Worm (Caenorhabditis elegans): ENCODE results near the gene ZK1290.5.

- no peak for TF ChIP-seq klf-2 (GFP tag; conservative IDR thresholded peaks at IDR 0.05)
- no peak for TF ChIP-seq ztf-29 (GFP tag; IDR thresholded peaks at IDR 0.05)
- no peak for TF ChIP-seq ztf-23 (GFP tag; IDR thresholded peaks at IDR 0.05)
- TF ChIP-seq flt-1 (GFP tag; IDR thresholded peaks at IDR 0.05): no peak
- no peak for TF ChIP-seq med-1 (GFP tag; optimal IDR thresholded peaks at IDR 0.05; ENCODE audit: insufficient read depth)
- TF ChIP-seq cog-1 (tag; optimal IDR thresholded peaks at IDR 0.05): no peak
- TF ChIP-seq ref-1 (GFP tag; conservative IDR thresholded peaks at IDR 0.05): no peak
- TF ChIP-seq T22C8.4 (GFP tag; IDR thresholded peaks at IDR 0.05): no peak
- no peak for TF ChIP-seq tab-1 (GFP tag; IDR thresholded peaks at IDR 0.05)
Measured at ce11 chrII:7528210-7528609, 1.2 kb upstream of the ZK1290.5 start.

Measured in whole organism, midembryonic.